Fruit fly (Drosophila melanogaster): ENCODE data around the gene CG6527.

The CG6527 gene

DNA sequence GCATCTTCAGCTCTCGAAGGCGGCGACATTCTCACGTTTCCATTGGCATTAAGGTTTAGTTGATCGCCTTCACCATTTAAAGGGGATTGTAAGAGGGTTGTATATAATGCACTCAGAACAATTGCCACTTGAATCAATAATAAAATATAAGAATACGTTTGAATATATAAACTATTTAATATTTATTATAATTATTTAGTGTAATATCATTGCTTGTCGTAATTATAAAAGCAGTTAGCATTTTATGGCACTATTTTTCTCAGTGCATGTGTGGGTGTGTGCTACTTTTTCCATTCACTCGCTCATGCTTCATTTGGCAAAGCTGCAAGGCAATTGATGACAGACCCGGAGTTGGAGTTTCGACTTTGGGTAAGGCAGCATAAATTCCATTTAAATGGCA, 3.4 kb upstream of the CG6527 start (continued):
- TF ChIP-seq Sox15 (GFP tag; optimal IDR thresholded peaks at IDR 0.05) (peak; percentile 31), spab (GFP tag; optimal IDR thresholded peaks at IDR 0.05) (peak; percentile 47), fd85E (GFP tag; optimal IDR thresholded peaks at IDR 0.05) (no peak), cyc (GFP tag; optimal IDR thresholded peaks at IDR 0.05) (no peak), Eip93F (GFP tag; optimal IDR thresholded peaks at IDR 0.05) (no peak), lz (GFP tag; optimal IDR thresholded peaks at IDR 0.05) (no peak), achi (GFP tag; optimal IDR thresholded peaks at IDR 0.05) (peak; percentile 66), Lpt (GFP tag; optimal IDR thresholded peaks at IDR 0.05) (no peak), CG8119 (GFP tag; IDR thresholded peaks at IDR 0.05) (peak; percentile 84), CG6276 (GFP tag; optimal IDR thresholded peaks at IDR 0.05) (peak; percentile 62), CG6163 (GFP tag; IDR thresholded peaks at IDR 0.05) (peak; percentile 83), CG4318 (GFP tag; optimal IDR thresholded peaks at IDR 0.05) (peak; percentile 66), salr (GFP tag; optimal IDR thresholded peaks at IDR 0.05) (peak; percentile 23 to 57), dac (GFP tag; optimal IDR thresholded peaks at IDR 0.05) (no peak), CG9139 (GFP tag; optimal IDR thresholded peaks at IDR 0.05) (peak; percentile 33), CG8632 (GFP tag; optimal IDR thresholded peaks at IDR 0.05) (peak; percentile 58), esn (GFP tag; optimal IDR thresholded peaks at IDR 0.05) (peak; percentile 37), ss (GFP tag; optimal IDR thresholded peaks at IDR 0.05) (peak; percentile 44 to 63), CG31627 (GFP tag; optimal IDR thresholded peaks at IDR 0.05) (no peak), CG7368 (GFP tag; optimal IDR thresholded peaks at IDR 0.05) (peak; percentile 42), Ets21C (GFP tag; optimal IDR thresholded peaks at IDR 0.05) (no peak), Met (GFP tag; optimal IDR thresholded peaks at IDR 0.05) (no peak), Blimp-1 (GFP tag; optimal IDR thresholded peaks at IDR 0.05) (no peak), Sox102F (GFP tag; optimal IDR thresholded peaks at IDR 0.05) (no peak), topi (GFP tag; optimal IDR thresholded peaks at IDR 0.05) (peak; percentile 7), fkh (GFP tag; optimal IDR thresholded peaks at IDR 0.05) (no peak), Hr39 (GFP tag; optimal IDR thresholded peaks at IDR 0.05) (no peak), Smox (GFP tag; optimal IDR thresholded peaks at IDR 0.05) (no peak), Sox14 (GFP tag; optimal IDR thresholded peaks at IDR 0.05) (no peak), OdsH (GFP tag; optimal IDR thresholded peaks at IDR 0.05) (peak; percentile 72), acj6 (GFP tag; optimal IDR thresholded peaks at IDR 0.05) (peak; percentile 61), Hr4 (GFP tag; optimal IDR thresholded peaks at IDR 0.05) (peak; percentile 61), net (GFP tag; optimal IDR thresholded peaks at IDR 0.05) (peak; percentile 39), CG6792 (GFP tag; optimal IDR thresholded peaks at IDR 0.05) (peak; percentile 52), CG1621 (tag; optimal IDR thresholded peaks at IDR 0.05) (peak; percentile 7), Eip78C (GFP tag) (peak; percentile 84)

DNA sequence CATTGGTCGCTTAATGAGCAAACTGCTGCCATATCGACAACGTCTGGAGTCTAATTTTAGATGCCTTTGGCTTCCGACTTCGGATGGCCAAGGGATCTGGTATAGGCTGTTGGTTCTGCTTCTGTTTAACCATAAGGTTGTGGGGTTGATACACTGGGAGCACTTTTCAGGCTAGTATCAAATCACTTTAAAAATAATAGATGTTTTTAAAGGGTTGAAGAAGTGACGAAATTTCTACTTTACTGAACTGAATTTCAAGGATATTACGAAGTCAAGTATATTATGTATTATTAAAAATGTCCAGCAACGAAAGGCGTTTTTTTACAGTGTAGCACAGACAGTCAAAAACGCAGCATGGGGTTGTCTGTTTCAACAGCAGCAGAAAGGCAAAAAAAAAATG, 4.4 kb downstream of the CG6527 start:
- peak; percentile 19 for TF ChIP-seq dac (GFP tag; optimal IDR thresholded peaks at IDR 0.05)
- TF ChIP-seq OdsH (GFP tag; optimal IDR thresholded peaks at IDR 0.05) = peak; percentile 70
- TF ChIP-seq Hr38 (GFP tag; optimal IDR thresholded peaks at IDR 0.05) = no peak
- TF ChIP-seq fd59A (GFP tag; optimal IDR thresholded peaks at IDR 0.05) = peak; percentile 77
- TF ChIP-seq Sox14 (GFP tag; optimal IDR thresholded peaks at IDR 0.05) = peak; percentile 71
- peak; percentile 88 for TF ChIP-seq CG3919 (GFP tag; optimal IDR thresholded peaks at IDR 0.05)
- peak; percentile 68 for TF ChIP-seq eg (GFP tag; IDR thresholded peaks at IDR 0.05)
- peak; percentile 41 for TF ChIP-seq fd85E (GFP tag; optimal IDR thresholded peaks at IDR 0.05)
- peak; percentile 1 for TF ChIP-seq Ets21C (GFP tag; optimal IDR thresholded peaks at IDR 0.05)
- peak; percentile 38 for TF ChIP-seq vri (GFP tag; optimal IDR thresholded peaks at IDR 0.05)
- TF ChIP-seq CG8632 (GFP tag; optimal IDR thresholded peaks at IDR 0.05) = peak; percentile 55
- peak; percentile 82 for TF ChIP-seq net (GFP tag; optimal IDR thresholded peaks at IDR 0.05)
- TF ChIP-seq CG8319 (GFP tag; optimal IDR thresholded peaks at IDR 0.05) = peak; percentile 42
- peak; percentile 40 for TF ChIP-seq Hr39 (GFP tag; optimal IDR thresholded peaks at IDR 0.05)
- peak; percentile 64 for TF ChIP-seq CG7368 (GFP tag; optimal IDR thresholded peaks at IDR 0.05)
- TF ChIP-seq CG16779 (tag; optimal IDR thresholded peaks at IDR 0.05) = peak; percentile 54
- peak; percentile 66 for TF ChIP-seq Sox102F (GFP tag; optimal IDR thresholded peaks at IDR 0.05)
- TF ChIP-seq CG1621 (tag; optimal IDR thresholded peaks at IDR 0.05) = peak; percentile 87
- TF ChIP-seq Eip75B (GFP tag; optimal IDR thresholded peaks at IDR 0.05) = peak; percentile 84
- peak; percentile 51 for TF ChIP-seq lz (GFP tag; optimal IDR thresholded peaks at IDR 0.05)
- TF ChIP-seq Smox (GFP tag; optimal IDR thresholded peaks at IDR 0.05) = peak; percentile 48
- peak; percentile 57 for TF ChIP-seq CG32006 (GFP tag; optimal IDR thresholded peaks at IDR 0.05)
- no peak for TF ChIP-seq Blimp-1 (GFP tag; optimal IDR thresholded peaks at IDR 0.05)
- peak; percentile 38 for TF ChIP-seq CG31627 (GFP tag; optimal IDR thresholded peaks at IDR 0.05)
- peak; percentile 27 for TF ChIP-seq CG11902 (GFP tag; optimal IDR thresholded peaks at IDR 0.05)
- TF ChIP-seq Ets96B (tag; optimal IDR thresholded peaks at IDR 0.05) = peak; percentile 91
- peak; percentile 45 for TF ChIP-seq CG6276 (GFP tag; optimal IDR thresholded peaks at IDR 0.05)
- TF ChIP-seq svp (GFP tag) = peak; percentile 85
- TF ChIP-seq CG15336 (GFP tag; IDR thresholded peaks at IDR 0.05) = peak; percentile 62
- TF ChIP-seq CG10631 (GFP tag; optimal IDR thresholded peaks at IDR 0.05) = peak; percentile 75
- TF ChIP-seq topi (GFP tag; optimal IDR thresholded peaks at IDR 0.05) = peak; percentile 69

Data from whole organism, prepupa.